Worm (Caenorhabditis elegans) whole organism, dauer: ENCODE data around the gene hhat-1.

ENCODE experiments used
- unc-62 ChIP-seq: sonication (generic microtip); optimal IDR thresholded peaks from 2 replicates; lab custom pipeline; 2017; ENCODE audit warnings: missing biosample characterization, missing genetic modification reagents, missing genetic modification characterization

The hhat-1 gene

ce11 chrII:14695201-14695600 lies 16.9 kb downstream of the hhat-1 start, which contains the start of gene K02B7.3:
K02B7.3 (minus strand) TSS chrII:14695301.
- TF ChIP-seq unc-62 (GFP tag; lab: Kevin White, UChicago) = no peak

- TF ChIP-seq unc-62 (GFP tag; lab: Kevin White, UChicago) = no peak
Measured at ce11 chrII:14698057-14698456, 19.8 kb downstream of the hhat-1 start, which contains the start of gene C09F9.1. C09F9.1 (plus strand) TSS chrII:14698357.

ce11 chrII:14700096-14700495 lies 21.8 kb downstream of the hhat-1 start:
- no peak for TF ChIP-seq unc-62 (GFP tag; lab: Kevin White, UChicago)

ce11 chrII:14701581-14701980 lies 23.3 kb downstream of the hhat-1 start:
- no peak for TF ChIP-seq unc-62 (GFP tag; lab: Kevin White, UChicago)

DNA sequence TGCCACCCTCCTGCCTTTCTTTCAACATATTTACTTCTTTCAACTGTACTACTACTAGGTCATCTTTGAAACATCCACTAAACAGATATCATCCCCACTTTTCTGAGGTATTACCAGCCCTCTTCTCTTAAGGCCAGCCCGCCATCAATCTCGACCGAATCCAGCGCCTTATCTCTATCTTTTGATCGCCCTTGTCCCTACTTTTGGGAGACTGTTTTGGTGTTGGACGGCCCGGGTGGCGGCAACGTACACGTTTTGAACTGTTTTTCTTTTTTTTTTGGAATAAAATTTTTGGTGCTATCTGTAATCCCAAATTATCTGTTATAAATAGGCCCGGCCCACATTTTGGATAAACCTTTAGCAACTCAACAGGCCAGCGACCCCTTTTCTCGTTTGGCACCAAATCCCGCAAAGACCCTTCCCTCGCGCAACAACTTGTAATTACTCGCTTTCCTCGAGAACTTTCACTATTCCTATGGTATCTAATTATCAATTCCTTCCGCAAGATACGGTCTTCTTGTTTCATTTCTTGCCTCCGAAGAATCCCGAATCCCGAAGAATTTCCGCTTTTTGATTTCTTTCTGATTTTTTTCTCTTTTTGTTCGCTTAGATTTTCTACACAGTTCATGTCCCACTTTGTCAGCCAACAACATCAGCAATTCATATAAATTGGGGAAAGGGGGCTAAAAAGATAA lies 25.1 kb downstream of the hhat-1 start:
- no peak for TF ChIP-seq unc-62 (GFP tag; lab: Kevin White, UChicago)

DNA sequence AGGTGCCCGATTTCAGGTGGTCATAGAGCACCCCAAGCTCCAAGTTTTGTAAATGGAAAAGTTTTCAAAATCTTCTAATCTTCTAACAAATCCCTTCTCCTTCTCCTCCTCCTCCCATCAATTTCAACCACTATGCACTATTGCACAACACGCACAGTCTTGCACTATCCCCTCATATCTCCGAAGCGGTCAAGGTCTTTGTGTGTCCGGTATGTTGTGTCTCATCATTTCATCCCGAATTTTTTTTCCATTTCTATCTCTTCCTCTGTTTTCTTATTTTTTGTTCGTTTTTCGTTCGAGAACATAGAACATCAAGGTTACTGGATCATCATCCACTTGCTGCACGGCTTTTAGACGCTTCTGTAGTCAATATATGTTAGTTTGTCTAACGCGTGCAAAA lies 25.9 kb downstream of the hhat-1 start:
- no peak for TF ChIP-seq unc-62 (GFP tag; lab: Kevin White, UChicago)

DNA sequence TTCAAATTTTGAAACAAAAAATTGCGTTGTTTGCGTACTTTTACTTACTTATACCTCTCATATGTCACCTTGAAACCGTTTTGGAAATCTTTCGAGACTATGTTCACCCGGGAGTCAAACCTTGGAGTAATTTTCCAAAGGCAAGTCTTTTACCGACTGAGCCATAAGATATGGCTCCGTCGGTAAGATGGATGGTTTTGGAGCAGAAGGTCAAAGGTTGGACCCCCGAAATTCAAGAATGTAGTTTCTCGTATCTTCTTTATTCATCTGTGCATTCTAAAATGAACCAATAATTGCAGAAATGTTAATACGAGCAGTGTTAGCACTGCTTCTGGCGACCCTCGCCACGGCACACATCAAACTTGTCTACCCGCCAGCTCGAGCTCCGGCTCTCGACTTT lies 27.0 kb downstream of the hhat-1 start, which contains the start of gene C09F9.2:
C09F9.2 (plus strand) TSS at position 301 of the 400 bp plus-strand sequence.
- no peak for TF ChIP-seq unc-62 (GFP tag; lab: Kevin White, UChicago)

DNA sequence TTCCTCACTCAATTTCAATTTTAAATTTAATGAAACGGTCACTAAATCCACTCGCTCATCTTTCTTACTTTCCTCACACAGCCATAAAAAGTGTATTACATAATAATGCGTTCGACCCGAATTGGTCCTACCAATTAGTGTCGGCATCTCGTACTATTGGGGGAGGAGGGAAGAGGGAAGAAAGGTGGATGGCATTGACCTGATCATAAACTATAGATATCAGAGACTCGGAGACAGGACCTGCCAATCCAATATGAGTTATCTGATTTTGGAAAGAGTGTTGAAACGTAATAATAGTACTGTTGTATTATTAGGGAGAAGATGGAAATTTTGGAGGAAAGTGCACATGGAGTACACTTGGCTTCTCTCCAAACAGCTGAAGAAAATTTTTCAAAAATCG lies 27.7 kb downstream of the hhat-1 start:
- no peak for TF ChIP-seq unc-62 (GFP tag; lab: Kevin White, UChicago)

- TF ChIP-seq unc-62 (GFP tag; lab: Kevin White, UChicago) = no peak
Measured at ce11 chrII:14706479-14706878, 28.2 kb downstream of the hhat-1 start.

- no peak for TF ChIP-seq unc-62 (GFP tag; lab: Kevin White, UChicago)
Measured at ce11 chrII:14728119-14728518, 49.9 kb downstream of the hhat-1 start.
